Fruit fly (Drosophila melanogaster) whole organism, embryonic: ENCODE data around the gene pim.

Source experiments
- Antp ChIP-seq: fragments of 200-800 bp; sonication (Bioruptor generic); optimal IDR thresholded peaks from 3 replicates; lab custom pipeline; 2016; ENCODE audit warnings: missing biosample characterization, missing genetic modification characterization
- Bteb2 ChIP-seq: fragments of 200-800 bp; sonication (Bioruptor generic); optimal IDR thresholded peaks from 2 replicates; lab custom pipeline; 2016; ENCODE audit warnings: missing biosample characterization, missing genetic modification characterization
- CG10267 ChIP-seq: fragments of 200-800 bp; sonication (Bioruptor generic); optimal IDR thresholded peaks from 2 replicates; lab custom pipeline; 2018; ENCODE audit warnings: missing biosample characterization, mild to moderate bottlenecking, missing genetic modification characterization, moderate library complexity
- CG10366 ChIP-seq: fragments of 200-800 bp; sonication (Bioruptor generic); IDR thresholded peaks from 2 replicates; pipeline ENCODE4 v1.3.6; 2022; ENCODE audit warnings: missing biosample characterization, missing genetic modification characterization
- CG12942 ChIP-seq: fragments of 200-800 bp; sonication (Bioruptor generic); optimal IDR thresholded peaks from 3 replicates; lab custom pipeline; 2016; ENCODE audit warnings: missing biosample characterization, missing genetic modification characterization
- CG13123 ChIP-seq: fragments of 200-800 bp; sonication (Bioruptor generic); optimal IDR thresholded peaks from 2 replicates; lab custom pipeline; 2016; ENCODE audit warnings: missing biosample characterization, missing genetic modification characterization
- CG13424 ChIP-seq: fragments of 200-800 bp; sonication (Bioruptor generic); optimal IDR thresholded peaks from 2 replicates; lab custom pipeline; 2019; ENCODE audit warnings: missing biosample characterization, mild to moderate bottlenecking, missing genetic modification characterization, moderate library complexity
- CG13775 ChIP-seq: fragments of 200-800 bp; sonication (Bioruptor generic); optimal IDR thresholded peaks from 3 replicates; lab custom pipeline; 2017; ENCODE audit warnings: missing biosample characterization, mild to moderate bottlenecking, missing genetic modification characterization
- CG1529 ChIP-seq: fragments of 200-800 bp; sonication (Bioruptor generic); optimal IDR thresholded peaks from 3 replicates; lab custom pipeline; 2018; ENCODE audit warnings: missing biosample characterization, missing genetic modification characterization
- CG15479 ChIP-seq: fragments of 200-800 bp; sonication (Bioruptor generic); optimal IDR thresholded peaks from 3 replicates; lab custom pipeline; 2019; ENCODE audit warnings: missing biosample characterization, mild to moderate bottlenecking, missing genetic modification characterization, moderate library complexity
- CG17328 ChIP-seq: fragments of 200-800 bp; sonication (Bioruptor generic); IDR thresholded peaks from 2 replicates; pipeline ENCODE4 v1.3.6; 2022; ENCODE audit warnings: missing biosample characterization, missing genetic modification characterization
- CG17568 ChIP-seq: fragments of 200-800 bp; sonication (Bioruptor generic); optimal IDR thresholded peaks from 2 replicates; lab custom pipeline; 2018; ENCODE audit warnings: missing biosample characterization, mild to moderate bottlenecking, missing genetic modification characterization, moderate library complexity
- CG18011 ChIP-seq: fragments of 200-800 bp; sonication (Bioruptor generic); optimal IDR thresholded peaks from 2 replicates; lab custom pipeline; 2017; ENCODE audit warnings: missing biosample characterization, missing genetic modification characterization, mild to moderate bottlenecking, moderate library complexity, missing genotype
- CG18764 ChIP-seq: fragments of 200-800 bp; sonication (Bioruptor generic); optimal IDR thresholded peaks from 3 replicates; lab custom pipeline; 2016; ENCODE audit warnings: missing biosample characterization, missing genetic modification characterization
- CG2202 ChIP-seq: fragments of 200-800 bp; sonication (Bioruptor generic); optimal IDR thresholded peaks from 2 replicates; lab custom pipeline; 2018; ENCODE audit warnings: missing biosample characterization, mild to moderate bottlenecking, missing genetic modification characterization
- CG31365 ChIP-seq: fragments of 200-800 bp; sonication (Bioruptor generic); optimal IDR thresholded peaks from 2 replicates; lab custom pipeline; 2018; ENCODE audit warnings: missing biosample characterization, mild to moderate bottlenecking, missing genetic modification characterization
- CG31441 ChIP-seq: fragments of 200-800 bp; sonication (Bioruptor generic); IDR thresholded peaks from 2 replicates; pipeline ENCODE4 v1.3.6; 2022; ENCODE audit warnings: missing biosample characterization, missing genetic modification characterization
- CG3838 ChIP-seq: fragments of 200-800 bp; sonication (Bioruptor generic); optimal IDR thresholded peaks from 3 replicates; lab custom pipeline; 2016; ENCODE audit warnings: missing biosample characterization, missing genetic modification characterization
- CG4820 ChIP-seq: fragments of 200-800 bp; sonication (Bioruptor generic); optimal IDR thresholded peaks from 3 replicates; lab custom pipeline; 2016; ENCODE audit warnings: missing biosample characterization, missing genetic modification characterization
- CG6272 ChIP-seq: fragments of 200-800 bp; sonication (Bioruptor generic); IDR thresholded peaks from 2 replicates; pipeline ENCODE4 v1.3.6; 2022; ENCODE audit warnings: missing biosample characterization, missing genetic modification characterization
- CG7556 ChIP-seq: fragments of 200-800 bp; sonication (Bioruptor generic); optimal IDR thresholded peaks from 2 replicates; lab custom pipeline; 2017; ENCODE audit warnings: missing biosample characterization, mild to moderate bottlenecking, missing genetic modification characterization
- CG8281 ChIP-seq: fragments of 200-800 bp; sonication (Bioruptor generic); optimal IDR thresholded peaks from 2 replicates; lab custom pipeline; 2018; ENCODE audit warnings: missing biosample characterization, mild to moderate bottlenecking, missing genetic modification characterization, moderate library complexity
- CHES-1-like ChIP-seq: fragments of 200-800 bp; sonication (Bioruptor generic); optimal IDR thresholded peaks from 2 replicates; lab custom pipeline; 2016; ENCODE audit warnings: missing biosample characterization, missing genetic modification characterization
- D19A ChIP-seq: fragments of 200-800 bp; optimal IDR thresholded peaks from 3 replicates; lab custom pipeline; 2019; ENCODE audit warnings: missing biosample characterization, mild to moderate bottlenecking, missing genetic modification characterization, moderate library complexity
- Deaf1 ChIP-seq: fragments of 200-800 bp; optimal IDR thresholded peaks from 3 replicates; lab custom pipeline; 2019; ENCODE audit warnings: missing biosample characterization, mild to moderate bottlenecking, missing genetic modification characterization, moderate library complexity
- Dip2 ChIP-seq: fragments of 200-800 bp; sonication (Bioruptor generic); IDR thresholded peaks from 2 replicates; pipeline ENCODE4 v1.3.6; 2022; ENCODE audit warnings: missing biosample characterization, missing genetic modification characterization
- Dll ChIP-seq: fragments of 200-800 bp; sonication (Bioruptor generic); IDR thresholded peaks from 4 replicates; pipeline ENCODE4 v1.3.6; 2022; ENCODE audit warnings: missing biosample characterization, missing genetic modification characterization; ENCODE audit not compliant: partially characterized antibody
- Ets65A ChIP-seq: fragments of 200-800 bp; sonication (Bioruptor generic); peaks from one replicate; lab custom pipeline; 2016; ENCODE audit warnings: missing biosample characterization, missing genetic modification characterization
- Fer1 ChIP-seq: fragments of 200-800 bp; sonication (Bioruptor generic); optimal IDR thresholded peaks from 2 replicates; lab custom pipeline; 2017; ENCODE audit warnings: missing biosample characterization, mild to moderate bottlenecking, missing genetic modification characterization
- Hey ChIP-seq: fragments of 200-800 bp; sonication (Bioruptor generic); optimal IDR thresholded peaks from 3 replicates; lab custom pipeline; 2018; ENCODE audit warnings: missing biosample characterization, mild to moderate bottlenecking, missing genetic modification characterization
- Hmx ChIP-seq: fragments of 200-800 bp; sonication (Bioruptor generic); optimal IDR thresholded peaks from 2 replicates; lab custom pipeline; 2016; ENCODE audit warnings: missing biosample characterization, missing genetic modification characterization
- Lhr ChIP-seq: fragments of 200-800 bp; sonication (Bioruptor generic); optimal IDR thresholded peaks from 3 replicates; lab custom pipeline; 2017; ENCODE audit warnings: mild to moderate bottlenecking, missing biosample characterization, missing genetic modification reagents, missing genetic modification characterization
- Mrtf ChIP-seq: fragments of 200-800 bp; sonication (Bioruptor generic); IDR thresholded peaks from 3 replicates; pipeline ENCODE4 v1.3.6; 2022; ENCODE audit warnings: missing biosample characterization, missing genetic modification characterization
- NC2β ChIP-seq: fragments of 200-800 bp; sonication (Bioruptor generic); optimal IDR thresholded peaks from 2 replicates; lab custom pipeline; 2016; ENCODE audit warnings: missing biosample characterization, missing genetic modification characterization
- Vsx1 ChIP-seq: fragments of 200-800 bp; sonication (Bioruptor generic); optimal IDR thresholded peaks from 2 replicates; lab custom pipeline; 2017; ENCODE audit warnings: missing biosample characterization, mild to moderate bottlenecking, missing genetic modification characterization, missing genetic modification reagents
- dimm ChIP-seq: fragments of 200-800 bp; sonication (Bioruptor generic); IDR thresholded peaks from 2 replicates; pipeline ENCODE4 v1.3.6; 2022; ENCODE audit warnings: missing biosample characterization, missing genetic modification characterization
- dm ChIP-seq: fragments of 200-800 bp; sonication (Bioruptor generic); optimal IDR thresholded peaks from 3 replicates; lab custom pipeline; 2016; ENCODE audit warnings: missing biosample characterization, missing genetic modification characterization
- dmrt99B ChIP-seq: fragments of 200-800 bp; sonication (Bioruptor generic); optimal IDR thresholded peaks from 2 replicates; lab custom pipeline; 2018; ENCODE audit warnings: missing biosample characterization, mild to moderate bottlenecking, missing genetic modification characterization, moderate library complexity
- fd3F ChIP-seq: fragments of 200-800 bp; sonication (Bioruptor generic); optimal IDR thresholded peaks from 2 replicates; lab custom pipeline; 2018; ENCODE audit warnings: missing biosample characterization, mild to moderate bottlenecking, missing genetic modification characterization, moderate library complexity
- gfzf ChIP-seq: fragments of 200-800 bp; sonication (Bioruptor generic); optimal IDR thresholded peaks from 2 replicates; lab custom pipeline; 2016; ENCODE audit warnings: missing biosample characterization, mild to moderate bottlenecking, missing genetic modification characterization, moderate library complexity
- gsb ChIP-seq: fragments of 200-800 bp; sonication (Bioruptor generic); IDR thresholded peaks from 2 replicates; pipeline ENCODE4 v1.3.6; 2022; ENCODE audit warnings: missing biosample characterization, missing genetic modification characterization
- gsb-n ChIP-seq: fragments of 200-800 bp; sonication (Bioruptor generic); optimal IDR thresholded peaks from 3 replicates; lab custom pipeline; 2018; ENCODE audit warnings: missing biosample characterization, mild to moderate bottlenecking, missing genetic modification characterization
- hbn ChIP-seq: fragments of 200-800 bp; sonication (Bioruptor generic); IDR thresholded peaks from 2 replicates; pipeline ENCODE4 v1.3.6; 2022; ENCODE audit warnings: missing biosample characterization, missing genetic modification characterization; ENCODE audit not compliant: partially characterized antibody
- odd ChIP-seq: fragments of 200-800 bp; sonication (Bioruptor generic); optimal IDR thresholded peaks from 2 replicates; lab custom pipeline; 2017; ENCODE audit warnings: missing biosample characterization, mild to moderate bottlenecking, missing genetic modification characterization
- scrt ChIP-seq: fragments of 200-800 bp; sonication (Bioruptor generic); optimal IDR thresholded peaks from 2 replicates; lab custom pipeline; 2018; ENCODE audit warnings: missing biosample characterization, mild to moderate bottlenecking, missing genetic modification characterization, moderate library complexity
- sd ChIP-seq: fragments of 200-800 bp; sonication (Bioruptor generic); optimal IDR thresholded peaks from 3 replicates; lab custom pipeline; 2018; ENCODE audit warnings: missing biosample characterization, mild to moderate bottlenecking, missing genetic modification characterization, moderate library complexity
- sim ChIP-seq: fragments of 200-800 bp; sonication (Bioruptor generic); IDR thresholded peaks from 2 replicates; pipeline ENCODE4 v1.3.6; 2022; ENCODE audit warnings: missing biosample characterization, missing genetic modification characterization
- stc ChIP-seq: fragments of 200-800 bp; sonication (Bioruptor generic); IDR thresholded peaks from 2 replicates; pipeline ENCODE4 v1.3.6; 2022; ENCODE audit warnings: missing biosample characterization, missing genetic modification characterization
- wdn ChIP-seq: fragments of 200-800 bp; sonication (Bioruptor generic); IDR thresholded peaks from 2 replicates; pipeline ENCODE4 v1.3.6; 2022; ENCODE audit warnings: missing biosample characterization, missing genetic modification characterization
- zf30C ChIP-seq: fragments of 200-800 bp; sonication (Bioruptor generic); optimal IDR thresholded peaks from 3 replicates; lab custom pipeline; 2018; ENCODE audit warnings: missing biosample characterization, mild to moderate bottlenecking, missing genetic modification characterization

Gene pim

DNA sequence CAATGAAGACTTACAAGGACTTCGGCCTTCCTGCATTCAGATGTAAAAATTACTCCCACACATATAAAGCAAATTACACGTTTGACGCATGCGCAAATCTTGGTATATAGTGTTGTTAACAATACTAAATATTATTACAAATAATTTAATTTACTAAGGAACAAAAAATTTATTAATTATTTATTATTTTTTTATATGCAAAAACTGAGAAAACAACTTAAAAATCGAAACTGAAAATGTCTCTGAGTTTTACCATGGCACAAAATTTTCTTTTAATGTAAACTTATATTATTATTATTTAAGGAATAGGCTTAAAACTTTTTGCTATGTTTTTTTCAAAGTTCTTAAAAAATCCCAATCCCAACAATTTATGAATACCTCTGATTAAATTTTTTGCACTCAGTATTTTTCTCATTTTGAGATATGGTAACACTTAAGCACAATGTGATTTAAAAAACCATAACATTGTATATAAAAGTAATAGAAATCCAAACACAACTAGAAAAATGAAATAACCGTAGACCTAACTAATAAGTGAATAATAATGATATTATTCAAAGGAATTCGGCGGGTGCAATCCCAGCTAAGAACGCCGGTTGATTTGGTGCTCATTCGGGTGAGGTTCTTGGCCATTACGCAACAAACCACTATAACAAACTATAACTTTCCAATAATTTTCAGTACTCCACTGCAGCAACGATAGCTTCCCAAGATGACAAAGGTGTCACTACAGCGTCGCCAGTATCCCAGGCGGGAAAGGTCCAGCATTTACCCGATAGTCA, 31.5 kb upstream of the pim start, which contains the start of the genes Schip1 and Cox10 (continued):
- TF ChIP-seq dm (GFP tag; lab: Kevin White, UChicago) (no peak), CG3838 (GFP tag; lab: Kevin White, UChicago) (no peak), CG31441 (GFP tag; lab: Robert Waterston, UW) (no peak), CG17568 (GFP tag; lab: Kevin White, UChicago) (no peak), hbn (GFP tag; lab: Robert Waterston, UW) (no peak), CG12942 (GFP tag; lab: Kevin White, UChicago) (no peak), CG15479 (no peak), CG13424 (peak; percentile 40), CG2202 (tag; lab: Kevin White, UChicago) (no peak), CG1529 (GFP tag; lab: Kevin White, UChicago) (no peak), Lhr (GFP tag; lab: Kevin White, UChicago) (no peak), gsb (GFP tag; lab: Robert Waterston, UW) (no peak), dimm (no peak), CG8281 (tag; lab: Kevin White, UChicago) (no peak), Mrtf (GFP tag; lab: Robert Waterston, UW) (no peak), CG10366 (no peak), sim (GFP tag; lab: Robert Waterston, UW) (no peak), Antp (no peak), D19A (tag; lab: Kevin White, UChicago) (peak; percentile 53), scrt (no peak), Bteb2 (GFP tag; lab: Kevin White, UChicago) (no peak), Deaf1 (tag; lab: Kevin White, UChicago) (no peak), Hey (tag; lab: Kevin White, UChicago) (no peak), CG4820 (GFP tag; lab: Kevin White, UChicago) (no peak), CG17328 (no peak), Dll (GFP tag; lab: Robert Waterston, UW) (no peak), CG7556 (GFP tag; lab: Kevin White, UChicago) (no peak), Ets65A (no peak), dmrt99B (no peak), fd3F (GFP tag; lab: Kevin White, UChicago) (no peak), wdn (GFP tag; lab: Robert Waterston, UW) (no peak), gsb-n (tag; lab: Kevin White, UChicago) (no peak), odd (GFP tag; lab: Kevin White, UChicago) (no peak), Dip2 (GFP tag; lab: Robert Waterston, UW) (no peak), CG18764 (GFP tag; lab: Kevin White, UChicago) (no peak), CG13123 (GFP tag; lab: Kevin White, UChicago) (no peak), CG13775 (GFP tag; lab: Kevin White, UChicago) (no peak), CG10267 (tag; lab: Kevin White, UChicago) (peak; percentile 71), Hmx (GFP tag; lab: Kevin White, UChicago) (no peak), gfzf (GFP tag; lab: Kevin White, UChicago) (peak; percentile 59), CG31365 (tag; lab: Kevin White, UChicago) (no peak), Fer1 (no peak), NC2β (GFP tag; lab: Kevin White, UChicago) (no peak), zf30C (GFP tag; lab: Kevin White, UChicago) (no peak), CG18011 (no peak), CG6272 (GFP tag; lab: Robert Waterston, UW) (no peak), CHES-1-like (GFP tag; lab: Kevin White, UChicago) (no peak), Vsx1 (GFP tag; lab: Kevin White, UChicago) (no peak), sd (tag; lab: Kevin White, UChicago) (no peak), stc (GFP tag; lab: Robert Waterston, UW) (no peak)
